Worm (Caenorhabditis elegans): ENCODE results near the gene polh-1.

DNA sequence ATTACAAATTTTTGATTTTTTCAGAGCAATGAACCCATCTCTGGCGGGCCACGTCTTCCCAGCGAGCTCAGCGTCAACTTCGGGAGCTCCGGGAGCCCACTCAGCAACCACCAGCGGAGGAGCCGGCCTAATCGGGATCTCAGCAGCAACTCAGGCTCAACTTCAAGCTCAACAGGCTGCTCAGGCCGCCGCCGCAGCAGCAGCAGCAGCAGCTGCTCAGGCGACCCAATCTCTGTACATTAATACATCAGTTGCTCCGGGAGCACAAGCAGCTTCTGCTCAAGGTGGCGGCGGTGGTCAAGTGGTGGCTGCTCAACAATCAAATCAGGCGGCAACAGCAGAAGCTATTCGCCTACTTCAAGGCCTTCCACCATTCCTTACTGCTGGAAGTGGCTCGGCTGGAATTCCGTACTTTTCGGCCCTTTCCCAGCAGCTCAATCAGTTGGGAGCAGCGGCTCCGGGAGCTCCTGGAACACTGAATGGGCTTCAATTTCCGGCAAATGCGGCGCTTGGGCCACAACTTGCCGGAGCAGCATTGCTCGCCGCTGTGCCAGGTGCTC, 19.3 kb downstream of the polh-1 start:
- TF ChIP-seq egl-27 (tag; optimal IDR thresholded peaks at IDR 0.05) (no peak), spr-3 (GFP tag; optimal IDR thresholded peaks at IDR 0.05) (no peak), ceh-20 (GFP tag; IDR thresholded peaks at IDR 0.05) (no peak), lim-7 (GFP tag; IDR thresholded peaks at IDR 0.05) (0 out of 2 replicates have a peak, but pooled peaks have one; percentile 34), lsy-2 (tag; optimal IDR thresholded peaks at IDR 0.05) (no peak), aly-2 (tag; optimal IDR thresholded peaks at IDR 0.05) (no peak), nhr-77 (tag; optimal IDR thresholded peaks at IDR 0.05) (no peak)

Measured in whole organism, L4 larva.